Fruit fly (Drosophila melanogaster): ENCODE measurements around the gene CG33644.

CG33644 gene

dm6 chr2L:13550488-13551033, 18.7 kb downstream of the CG33644 start (continued):
- no peak for TF ChIP-seq CG14667 (GFP tag; IDR thresholded peaks at IDR 0.05)
- no peak for TF ChIP-seq CG6813 (GFP tag; optimal IDR thresholded peaks at IDR 0.05)
- TF ChIP-seq Drgx (GFP tag; IDR thresholded peaks at IDR 0.05): peak; percentile 35; the same call in 1 of the 2 replicates
- no peak for TF ChIP-seq CG18011 (GFP tag; optimal IDR thresholded peaks at IDR 0.05)
- TF ChIP-seq sens (GFP tag): peak; percentile 11
- peak; percentile 93 for TF ChIP-seq nom (GFP tag; optimal IDR thresholded peaks at IDR 0.05)
- no peak for TF ChIP-seq ind (GFP tag; optimal IDR thresholded peaks at IDR 0.05)
- TF ChIP-seq ewg (GFP tag; optimal IDR thresholded peaks at IDR 0.05): peak; percentile 86
- no peak for TF ChIP-seq dm (GFP tag; optimal IDR thresholded peaks at IDR 0.05)
- no peak for TF ChIP-seq CG33213 (GFP tag; optimal IDR thresholded peaks at IDR 0.05)

- TF ChIP-seq Vsx1 (GFP tag; optimal IDR thresholded peaks at IDR 0.05): peak; percentile 72
- no peak for TF ChIP-seq CG11723 (GFP tag; optimal IDR thresholded peaks at IDR 0.05)
- TF ChIP-seq chinmo (GFP tag; IDR thresholded peaks at IDR 0.05; ENCODE audit: partially characterized antibody): peak; percentile 68; the same call in 1 of the 4 replicates
These were observed 20.8 kb downstream of the CG33644 start for dm6 chr2L:13552686-13553085.

- TF ChIP-seq Hmx (GFP tag; optimal IDR thresholded peaks at IDR 0.05): no peak
- no peak for TF ChIP-seq lmd (GFP tag; IDR thresholded peaks at IDR 0.05)
- no peak for TF ChIP-seq CG4820 (GFP tag; optimal IDR thresholded peaks at IDR 0.05)
- TF ChIP-seq CG9727 (GFP tag; optimal IDR thresholded peaks at IDR 0.05): no peak
- no peak for TF ChIP-seq slou (GFP tag; optimal IDR thresholded peaks at IDR 0.05)
- no peak for TF ChIP-seq D19A (tag; optimal IDR thresholded peaks at IDR 0.05)
- no peak for TF ChIP-seq zen2 (GFP tag; IDR thresholded peaks at IDR 0.05; ENCODE audit: partially characterized antibody)
- TF ChIP-seq CG4360 (GFP tag; IDR thresholded peaks at IDR 0.05): 0 out of 2 replicates have a peak, but pooled peaks have one; percentile 11
- TF ChIP-seq CG13296 (GFP tag; optimal IDR thresholded peaks at IDR 0.05): no peak
- no peak for TF ChIP-seq inv (GFP tag; IDR thresholded peaks at IDR 0.05; ENCODE audit: partially characterized antibody)
- no peak for TF ChIP-seq CG15011 (GFP tag; optimal IDR thresholded peaks at IDR 0.05)
- TF ChIP-seq gce (GFP tag; IDR thresholded peaks at IDR 0.05): no peak
- no peak for TF ChIP-seq CG8765 (GFP tag; IDR thresholded peaks at IDR 0.05)
- 0 out of 2 replicates have a peak, but pooled peaks have one; percentile 7 for TF ChIP-seq sob (GFP tag; IDR thresholded peaks at IDR 0.05)
- no peak for TF ChIP-seq Fer2 (tag; optimal IDR thresholded peaks at IDR 0.05)
- TF ChIP-seq fd102C (GFP tag; optimal IDR thresholded peaks at IDR 0.05): no peak
- peak; percentile 22 for TF ChIP-seq nom (GFP tag; optimal IDR thresholded peaks at IDR 0.05)
- TF ChIP-seq sqz (GFP tag; optimal IDR thresholded peaks at IDR 0.05): no peak
- TF ChIP-seq bcd (GFP tag; optimal IDR thresholded peaks at IDR 0.05): no peak
- no peak for TF ChIP-seq sens (GFP tag)
- TF ChIP-seq jing (GFP tag; optimal IDR thresholded peaks at IDR 0.05): no peak
- no peak for TF ChIP-seq vvl (GFP tag; IDR thresholded peaks at IDR 0.05)
- TF ChIP-seq Spps (tag; optimal IDR thresholded peaks at IDR 0.05): no peak
- TF ChIP-seq CG14965 (GFP tag; optimal IDR thresholded peaks at IDR 0.05; ENCODE audit: borderline replicate concordance): no peak
- TF ChIP-seq jumu (GFP tag; optimal IDR thresholded peaks at IDR 0.05): no peak
- 0 out of 3 replicates have a peak, but pooled peaks have one; percentile 30 for TF ChIP-seq CG7357 (GFP tag; IDR thresholded peaks at IDR 0.05)
- no peak for TF ChIP-seq CG12071 (GFP tag; optimal IDR thresholded peaks at IDR 0.05)
- TF ChIP-seq scrt (GFP tag; optimal IDR thresholded peaks at IDR 0.05): no peak
- TF ChIP-seq CG11398 (GFP tag; optimal IDR thresholded peaks at IDR 0.05): no peak
- TF ChIP-seq Dll (GFP tag; IDR thresholded peaks at IDR 0.05; ENCODE audit: partially characterized antibody): no peak
- peak; percentile 74 for TF ChIP-seq crol (GFP tag; IDR thresholded peaks at IDR 0.05)
- TF ChIP-seq CG12769 (tag; optimal IDR thresholded peaks at IDR 0.05): no peak
- TF ChIP-seq CG11560 (tag; IDR thresholded peaks at IDR 0.05): no peak
- no peak for TF ChIP-seq row (GFP tag; IDR thresholded peaks at IDR 0.05)
- no peak for TF ChIP-seq CG34376 (GFP tag; optimal IDR thresholded peaks at IDR 0.05)
These were observed 22.8 kb downstream of the CG33644 start for dm6 chr2L:13554547-13555159.

Data from whole organism, embryonic.